Worm (Caenorhabditis elegans) whole organism, L4/young adult: ENCODE measurements around the gene Y60A3A.23.

ENCODE experiments used
- W03F9.2 ChIP-seq: fragments of 150-350 bp; optimal IDR thresholded peaks from 2 replicates; lab custom pipeline; 2014; ENCODE audit warnings: missing biosample characterization, missing genetic modification characterization
- dao-5 ChIP-seq: sonication (generic microtip); optimal IDR thresholded peaks from 2 replicates; lab custom pipeline; 2016; ENCODE audit warnings: missing genotype, missing genetic modification characterization, moderate library complexity, missing compliant biosample characterization
- him-1 ChIP-seq: sonication (generic microtip); optimal IDR thresholded peaks from 2 replicates; lab custom pipeline; 2016; ENCODE audit warnings: missing genotype, missing genetic modification reagents, missing genetic modification characterization, missing compliant biosample characterization

- TF ChIP-seq dao-5, result no peak
- no peak for TF ChIP-seq W03F9.2 (tag; lab: Kevin White, UChicago)
- TF ChIP-seq him-1 (tag; lab: Kevin White, UChicago), result no peak
Measured at ce11 chrV:19965626-19966025, 41.9 kb upstream of the Y60A3A.23 start, which contains the start of gene srh-171.
